Fruit fly (Drosophila melanogaster) whole organism, embryonic: ENCODE data around the gene CG31817.
A peak's percentile ranks its signal among the peaks of the same experiment; 100 is the strongest.

Experiments
- ATbp ChIP-seq: fragments of 200-800 bp; sonication (Bioruptor generic); optimal IDR thresholded peaks from 2 replicates; lab custom pipeline; 2017; ENCODE audit warnings: missing biosample characterization, mild to moderate bottlenecking, missing genetic modification characterization, missing genetic modification reagents
- Asciz ChIP-seq: fragments of 200-800 bp; sonication (Bioruptor generic); optimal IDR thresholded peaks from 2 replicates; lab custom pipeline; 2017; ENCODE audit warnings: missing biosample characterization, mild to moderate bottlenecking, missing genetic modification characterization, missing genetic modification reagents
- B-H1 ChIP-seq: fragments of 200-800 bp; sonication (Bioruptor generic); IDR thresholded peaks from 3 replicates; pipeline ENCODE4 v1.3.6; 2022; ENCODE audit warnings: missing biosample characterization, missing genetic modification characterization
- CG1233 ChIP-seq: fragments of 200-800 bp; sonication (Bioruptor generic); optimal IDR thresholded peaks from 4 replicates; lab custom pipeline; 2018; ENCODE audit warnings: missing biosample characterization, mild to moderate bottlenecking, missing genetic modification characterization
- CG15011 ChIP-seq: fragments of 200-800 bp; sonication (Bioruptor generic); optimal IDR thresholded peaks from 3 replicates; lab custom pipeline; 2018; ENCODE audit warnings: missing biosample characterization, mild to moderate bottlenecking, missing genetic modification characterization
- CG15514 ChIP-seq: fragments of 200-800 bp; sonication (Bioruptor generic); optimal IDR thresholded peaks from 3 replicates; lab custom pipeline; 2017; ENCODE audit warnings: missing biosample characterization, missing genetic modification characterization, mild to moderate bottlenecking, moderate library complexity, missing genetic modification reagents
- CG1603 ChIP-seq: fragments of 200-800 bp; sonication (Bioruptor generic); optimal IDR thresholded peaks from 2 replicates; lab custom pipeline; 2019; ENCODE audit warnings: missing biosample characterization, mild to moderate bottlenecking, missing genetic modification characterization, moderate library complexity
- CG17568 ChIP-seq: fragments of 200-800 bp; sonication (Bioruptor generic); optimal IDR thresholded peaks from 2 replicates; lab custom pipeline; 2018; ENCODE audit warnings: missing biosample characterization, mild to moderate bottlenecking, missing genetic modification characterization, moderate library complexity
- CG2116 ChIP-seq: fragments of 200-800 bp; sonication (Bioruptor generic); optimal IDR thresholded peaks from 3 replicates; lab custom pipeline; 2018; ENCODE audit warnings: missing biosample characterization, mild to moderate bottlenecking, missing genetic modification characterization
- CG31224 ChIP-seq: fragments of 200-800 bp; sonication (Bioruptor generic); IDR thresholded peaks from 2 replicates; pipeline ENCODE4 v1.3.6; 2022; ENCODE audit warnings: missing biosample characterization, missing genetic modification characterization
- CG3281 ChIP-seq: fragments of 200-800 bp; sonication (Bioruptor generic); optimal IDR thresholded peaks from 3 replicates; lab custom pipeline; 2017; ENCODE audit warnings: missing biosample characterization, mild to moderate bottlenecking, missing genetic modification characterization
- CG34224 ChIP-seq: fragments of 200-800 bp; sonication (Bioruptor generic); IDR thresholded peaks from 3 replicates; pipeline ENCODE4 v1.3.6; 2022; ENCODE audit warnings: missing biosample characterization, missing genetic modification characterization; ENCODE audit not compliant: partially characterized antibody
- CG34376 ChIP-seq: fragments of 200-800 bp; sonication (Bioruptor generic); optimal IDR thresholded peaks from 2 replicates; lab custom pipeline; 2018; ENCODE audit warnings: missing biosample characterization, mild to moderate bottlenecking, missing genetic modification characterization
- CG34422 ChIP-seq: fragments of 200-800 bp; sonication (Bioruptor generic); IDR thresholded peaks from 3 replicates; pipeline ENCODE4 v1.3.6; 2022; ENCODE audit warnings: missing biosample characterization, missing genetic modification characterization
- CG3847 ChIP-seq: fragments of 200-800 bp; sonication (Bioruptor generic); IDR thresholded peaks from 2 replicates; pipeline ENCODE4 v1.3.6; 2022; ENCODE audit warnings: missing biosample characterization, missing genetic modification characterization
- CG4360 ChIP-seq: fragments of 200-800 bp; sonication (Bioruptor generic); IDR thresholded peaks from 2 replicates; pipeline ENCODE4 v1.3.6; 2022; ENCODE audit warnings: missing biosample characterization, missing genetic modification characterization
- CG5245 ChIP-seq: fragments of 200-800 bp; sonication (Bioruptor generic); optimal IDR thresholded peaks from 3 replicates; lab custom pipeline; 2016; ENCODE audit warnings: missing biosample characterization, missing genetic modification characterization
- CG6654 ChIP-seq: fragments of 200-800 bp; sonication (Bioruptor generic); optimal IDR thresholded peaks from 2 replicates; lab custom pipeline; 2017; ENCODE audit warnings: missing biosample characterization, mild to moderate bottlenecking, missing genetic modification characterization
- CG6854 ChIP-seq: fragments of 200-800 bp; sonication (Bioruptor generic); optimal IDR thresholded peaks from 3 replicates; lab custom pipeline; 2017; ENCODE audit warnings: missing biosample characterization, mild to moderate bottlenecking, missing genetic modification characterization
- CG8290 ChIP-seq, 3 experiments: fragments of 200-800 bp; sonication (Bioruptor generic); optimal IDR thresholded peaks; 2 replicates each; lab custom pipeline; 2016 to 2019; ENCODE audit warnings: missing biosample characterization in 3 of 3, missing genetic modification characterization in 3 of 3, mild to moderate bottlenecking in 2 of 3, moderate library complexity in 1 of 3
- CG8924 ChIP-seq: fragments of 200-800 bp; optimal IDR thresholded peaks from 3 replicates; lab custom pipeline; 2019; ENCODE audit warnings: missing biosample characterization, mild to moderate bottlenecking, missing genetic modification characterization, moderate library complexity
- CG9932 ChIP-seq: fragments of 200-800 bp; sonication (Bioruptor generic); IDR thresholded peaks from 2 replicates; pipeline ENCODE4 v1.3.6; 2022; ENCODE audit warnings: missing biosample characterization, missing genetic modification characterization
- CTCF ChIP-seq: fragments of 200-800 bp; sonication (Bioruptor generic); optimal IDR thresholded peaks from 2 replicates; lab custom pipeline; 2017; ENCODE audit warnings: missing biosample characterization, mild to moderate bottlenecking, missing genetic modification characterization, moderate library complexity
- Doc3 ChIP-seq: fragments of 200-800 bp; sonication (Bioruptor generic); IDR thresholded peaks from 3 replicates; pipeline ENCODE4 v1.3.6; 2022; ENCODE audit warnings: missing biosample characterization, missing genetic modification characterization; ENCODE audit not compliant: partially characterized antibody
- H2.0 ChIP-seq: fragments of 200-800 bp; sonication (Bioruptor generic); IDR thresholded peaks from 2 replicates; pipeline ENCODE4 v1.3.6; 2022; ENCODE audit warnings: missing biosample characterization, missing genetic modification characterization
- HmgZ ChIP-seq: fragments of 200-800 bp; sonication (Bioruptor generic); optimal IDR thresholded peaks from 2 replicates; lab custom pipeline; 2018; ENCODE audit warnings: missing biosample characterization, mild to moderate bottlenecking, missing genetic modification characterization
- Hmx ChIP-seq: fragments of 200-800 bp; sonication (Bioruptor generic); optimal IDR thresholded peaks from 2 replicates; lab custom pipeline; 2016; ENCODE audit warnings: missing biosample characterization, missing genetic modification characterization
- Hr3 ChIP-seq: fragments of 200-800 bp; sonication (Bioruptor generic); optimal IDR thresholded peaks from 3 replicates; lab custom pipeline; 2016; ENCODE audit warnings: missing biosample characterization, missing genetic modification characterization
- Max ChIP-seq: fragments of 200-800 bp; sonication (Bioruptor generic); optimal IDR thresholded peaks from 2 replicates; lab custom pipeline; 2016; ENCODE audit warnings: missing biosample characterization, mild to moderate bottlenecking, missing genetic modification characterization
- NK7.1 ChIP-seq: fragments of 200-800 bp; sonication (Bioruptor generic); optimal IDR thresholded peaks from 3 replicates; lab custom pipeline; 2016; ENCODE audit warnings: missing biosample characterization, missing genetic modification characterization
- Nf-YB ChIP-seq: fragments of 200-800 bp; sonication (Bioruptor generic); optimal IDR thresholded peaks from 3 replicates; lab custom pipeline; 2019; ENCODE audit warnings: missing biosample characterization, mild to moderate bottlenecking, missing genetic modification characterization, moderate library complexity
- PHDP ChIP-seq: fragments of 200-800 bp; sonication (Bioruptor generic); optimal IDR thresholded peaks from 3 replicates; lab custom pipeline; 2018; ENCODE audit warnings: missing biosample characterization, mild to moderate bottlenecking, missing genetic modification characterization, moderate library complexity
- Ravus ChIP-seq: fragments of 200-800 bp; sonication (Bioruptor generic); IDR thresholded peaks from 2 replicates; pipeline ENCODE4 v1.3.6; 2022; ENCODE audit warnings: missing biosample characterization, missing genetic modification characterization
- Tbp ChIP-seq: fragments of >200 bp; optimal IDR thresholded peaks from 2 replicates; lab custom pipeline; 2018; ENCODE audit warnings: missing biosample characterization, missing genetic modification characterization
- Usf ChIP-seq: fragments of 200-800 bp; sonication (Bioruptor generic); optimal IDR thresholded peaks from 2 replicates; lab custom pipeline; 2017; ENCODE audit warnings: missing genotype, missing biosample characterization, missing genetic modification characterization
- amos ChIP-seq: fragments of 200-800 bp; sonication (Bioruptor generic); IDR thresholded peaks from 2 replicates; pipeline ENCODE4 v1.3.6; 2022; ENCODE audit warnings: missing biosample characterization, missing genetic modification characterization; ENCODE audit not compliant: partially characterized antibody
- aop ChIP-seq: fragments of 200-800 bp; sonication (Bioruptor generic); IDR thresholded peaks from 2 replicates; pipeline ENCODE4 v1.3.6; 2022; ENCODE audit warnings: missing biosample characterization, missing genetic modification characterization
- ash1 ChIP-seq: fragments of 200-800 bp; sonication (Bioruptor generic); optimal IDR thresholded peaks from 2 replicates; lab custom pipeline; 2018; ENCODE audit warnings: missing biosample characterization, mild to moderate bottlenecking, missing genetic modification characterization
- bcd ChIP-seq: fragments of 200-800 bp; sonication (Bioruptor generic); optimal IDR thresholded peaks from 2 replicates; lab custom pipeline; 2017; ENCODE audit warnings: missing biosample characterization, mild to moderate bottlenecking, missing genetic modification characterization
- da ChIP-seq: fragments of 200-800 bp; sonication (Bioruptor generic); optimal IDR thresholded peaks from 2 replicates; lab custom pipeline; 2016; ENCODE audit warnings: missing biosample characterization, missing genetic modification characterization
- danr ChIP-seq: fragments of 200-800 bp; sonication (Bioruptor generic); IDR thresholded peaks from 2 replicates; pipeline ENCODE4 v1.3.6; 2022; ENCODE audit warnings: missing biosample characterization, missing genetic modification characterization
- eve ChIP-seq, 2 experiments: fragments of >200 bp; optimal IDR thresholded peaks; 2 replicates each; lab custom pipeline; 2017; ENCODE audit warnings: missing biosample characterization in 2 of 2, missing genetic modification characterization in 2 of 2
- hth ChIP-seq: fragments of >200 bp; optimal IDR thresholded peaks from 2 replicates; lab custom pipeline; 2017; ENCODE audit warnings: inconsistent platforms
- nerfin-2 ChIP-seq: fragments of 200-800 bp; sonication (Bioruptor generic); IDR thresholded peaks from 2 replicates; pipeline ENCODE4 v1.3.6; 2022; ENCODE audit warnings: missing biosample characterization, missing genetic modification characterization; ENCODE audit not compliant: partially characterized antibody
- pnt ChIP-seq: fragments of 200-800 bp; sonication (Bioruptor generic); optimal IDR thresholded peaks from 3 replicates; lab custom pipeline; 2016; ENCODE audit warnings: missing biosample characterization, missing genetic modification characterization
- ranshi ChIP-seq: fragments of 200-800 bp; sonication (Bioruptor generic); IDR thresholded peaks from 2 replicates; pipeline ENCODE4 v1.3.6; 2022; ENCODE audit warnings: missing biosample characterization, missing genetic modification characterization
- run ChIP-seq: fragments of 200-800 bp; sonication (Bioruptor generic); optimal IDR thresholded peaks from 3 replicates; lab custom pipeline; 2018; ENCODE audit warnings: missing biosample characterization, mild to moderate bottlenecking, missing genetic modification characterization
- sima ChIP-seq: fragments of 200-800 bp; sonication (Bioruptor generic); optimal IDR thresholded peaks from 2 replicates; lab custom pipeline; 2016; ENCODE audit warnings: missing biosample characterization, missing genetic modification characterization
- tup ChIP-seq: fragments of 200-800 bp; sonication (Bioruptor generic); optimal IDR thresholded peaks from 2 replicates; lab custom pipeline; 2016; ENCODE audit warnings: missing biosample characterization, mild to moderate bottlenecking, missing genetic modification characterization, moderate library complexity
- unc-4 ChIP-seq: fragments of 200-800 bp; sonication (Bioruptor generic); IDR thresholded peaks from 2 replicates; pipeline ENCODE4 v1.3.6; 2022; ENCODE audit warnings: missing biosample characterization, missing genetic modification characterization; ENCODE audit not compliant: partially characterized antibody
- wor ChIP-seq: fragments of 200-800 bp; sonication (Bioruptor generic); IDR thresholded peaks from 2 replicates; pipeline ENCODE4 v1.3.6; 2022; ENCODE audit warnings: missing biosample characterization, missing genetic modification characterization
- yki ChIP-seq: fragments of >200 bp; optimal IDR thresholded peaks from 3 replicates; lab custom pipeline; 2018

The CG31817 gene

DNA sequence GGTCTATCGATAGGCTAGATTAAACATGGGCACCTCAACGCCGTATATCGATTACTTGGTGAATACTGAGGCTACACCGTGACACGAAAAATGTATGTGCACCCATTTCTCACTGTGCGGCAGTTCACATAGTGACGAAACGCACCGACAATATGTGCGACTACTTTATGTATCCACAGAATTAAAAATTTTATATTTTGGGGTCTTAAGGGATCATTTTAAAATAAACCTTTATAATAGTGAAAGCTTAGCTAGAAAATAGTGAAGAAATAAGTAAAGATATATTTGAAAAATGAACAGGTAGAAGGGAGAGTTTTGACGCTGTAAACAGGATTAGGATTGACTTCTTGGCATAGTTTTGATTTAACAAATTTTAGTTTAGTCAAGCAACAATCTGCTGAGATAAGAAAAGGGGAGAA lies 8.6 kb downstream of the CG31817 start, which contains the start of gene mRpL4 (continued):
- TF ChIP-seq PHDP (tag; lab: Kevin White, UChicago) (no peak), CG4360 (GFP tag; lab: Robert Waterston, UW) (no peak; the same call in 1 of the 2 replicates), CTCF (GFP tag; lab: Kevin White, UChicago) (peak; percentile 14), CG6654 (GFP tag; lab: Kevin White, UChicago) (no peak), nerfin-2 (peak; percentile 98), CG1603 (tag; lab: Kevin White, UChicago) (peak; percentile 77), wor (GFP tag; lab: Robert Waterston, UW) (no peak), aop (GFP tag; lab: Robert Waterston, UW) (no peak), Nf-YB (GFP tag; lab: Kevin White, UChicago) (peak; percentile 6), CG17568 (GFP tag; lab: Kevin White, UChicago) (no peak), ranshi (GFP tag; lab: Robert Waterston, UW) (peak; percentile 74; the same call in 1 of the 2 replicates), unc-4 (GFP tag; lab: Robert Waterston, UW) (peak; percentile 98), CG8290 (GFP tag; optimal IDR thresholded peaks at IDR 0.05; lab: Kevin White, UChicago) (peak; percentile 98), CG8290 (tag; optimal IDR thresholded peaks at IDR 0.05; lab: Kevin White, UChicago) (peak; percentile 97), Tbp (GFP tag; lab: Kevin White, UChicago) (no peak), sima (GFP tag; lab: Kevin White, UChicago) (peak; percentile 12), CG34224 (GFP tag; lab: Robert Waterston, UW) (peak; percentile 99), CG8924 (tag; lab: Kevin White, UChicago) (peak; percentile 57), CG6854 (GFP tag; lab: Kevin White, UChicago) (no peak), HmgZ (tag; lab: Kevin White, UChicago) (peak; percentile 81), Max (no peak), NK7.1 (GFP tag; lab: Kevin White, UChicago) (no peak), yki (lab: Kevin White, UChicago) (no peak), CG34422 (GFP tag; lab: Robert Waterston, UW) (no peak; the same call in none of the 3 replicates), CG15514 (peak; percentile 65), CG3281 (GFP tag; lab: Kevin White, UChicago) (no peak), Asciz (no peak), bcd (peak; percentile 60), ash1 (GFP tag; lab: Kevin White, UChicago) (no peak), ATbp (no peak), amos (GFP tag; lab: Robert Waterston, UW) (peak; percentile 99), Ravus (no peak), CG3847 (GFP tag; lab: Robert Waterston, UW) (peak; percentile 66), H2.0 (peak; percentile 45), CG1233 (peak; percentile 44), da (no peak), Hmx (GFP tag; lab: Kevin White, UChicago) (no peak), eve (GFP tag; optimal IDR thresholded peaks at IDR 0.05; lab: Kevin White, UChicago) (peak in 1 of 2 experiments; percentile 61), hth (lab: Kevin White, UChicago) (no peak), run (tag; lab: Kevin White, UChicago) (no peak), CG15011 (no peak), CG5245 (GFP tag; lab: Kevin White, UChicago) (peak; percentile 41), CG9932 (GFP tag; lab: Robert Waterston, UW) (peak; percentile 87), danr (GFP tag; lab: Robert Waterston, UW) (no peak), Usf (GFP tag; lab: Kevin White, UChicago) (no peak), CG2116 (GFP tag; lab: Kevin White, UChicago) (peak; percentile 87), Doc3 (GFP tag; lab: Robert Waterston, UW) (peak; percentile 99), tup (GFP tag; lab: Kevin White, UChicago) (no peak), pnt (GFP tag; lab: Kevin White, UChicago) (peak; percentile 75), Hr3 (GFP tag; lab: Kevin White, UChicago) (peak; percentile 79), B-H1 (GFP tag; lab: Robert Waterston, UW) (peak; percentile 35; the same call in 1 of the 3 replicates), CG31224 (peak; percentile 66), CG34376 (no peak)
